Worm (Caenorhabditis elegans) whole organism, late embryonic: ENCODE data around the gene F53F4.15.

Experiments
- C08G9.2 ChIP-seq: sonication (generic microtip); optimal IDR thresholded peaks from 2 replicates; lab custom pipeline; 2016; ENCODE audit warnings: mild to moderate bottlenecking, missing genetic modification characterization, moderate library complexity, missing compliant biosample characterization
- F13H6.1 ChIP-seq: sonication (generic microtip); optimal IDR thresholded peaks from 2 replicates; lab custom pipeline; 2016; ENCODE audit warnings: missing genetic modification characterization, missing compliant biosample characterization
- K02D7.2 ChIP-seq: sonication (generic microtip); optimal IDR thresholded peaks from 2 replicates; lab custom pipeline; 2017; ENCODE audit warnings: mild to moderate bottlenecking, missing genetic modification characterization, missing compliant biosample characterization
- K09A11.1 ChIP-seq: sonication (generic microtip); optimal IDR thresholded peaks from 2 replicates; lab custom pipeline; 2017; ENCODE audit warnings: antibody characterized with exemption, mild to moderate bottlenecking, missing genetic modification characterization, missing compliant biosample characterization; ENCODE audit not compliant: insufficient read depth
- T23F11.4 ChIP-seq: fragments of 200-800 bp; sonication (Bioruptor generic); optimal IDR thresholded peaks from 2 replicates; lab custom pipeline; 2018; ENCODE audit warnings: mild to moderate bottlenecking, missing genetic modification characterization, missing compliant biosample characterization
- Y22D7AL.16 ChIP-seq: sonication (generic microtip); optimal IDR thresholded peaks from 2 replicates; lab custom pipeline; 2016; ENCODE audit warnings: missing genetic modification characterization, missing compliant biosample characterization
- ahr-1 ChIP-seq: sonication (generic microtip); optimal IDR thresholded peaks from 2 replicates; lab custom pipeline; 2016; ENCODE audit warnings: missing genetic modification characterization, missing compliant biosample characterization
- ceh-14 ChIP-seq: sonication (generic microtip); optimal IDR thresholded peaks from 2 replicates; lab custom pipeline; 2016; ENCODE audit warnings: missing genotype, missing genetic modification characterization, missing compliant biosample characterization
- ceh-18 ChIP-seq: sonication (generic microtip); optimal IDR thresholded peaks from 2 replicates; lab custom pipeline; 2016; ENCODE audit warnings: missing genetic modification characterization, missing compliant biosample characterization
- ceh-19 ChIP-seq: fragments of 200-800 bp; sonication (Bioruptor generic); optimal IDR thresholded peaks from 2 replicates; lab custom pipeline; 2018; ENCODE audit warnings: mild to moderate bottlenecking, missing genetic modification characterization, missing compliant biosample characterization
- ceh-2 ChIP-seq: sonication (generic microtip); optimal IDR thresholded peaks from 2 replicates; lab custom pipeline; 2016; ENCODE audit warnings: missing genotype, missing genetic modification characterization, missing compliant biosample characterization
- ceh-24 ChIP-seq: sonication (generic microtip); optimal IDR thresholded peaks from 2 replicates; lab custom pipeline; 2016; ENCODE audit warnings: mild to moderate bottlenecking, missing genetic modification characterization, missing compliant biosample characterization
- ceh-31 ChIP-seq: sonication (generic microtip); optimal IDR thresholded peaks from 2 replicates; lab custom pipeline; 2016; ENCODE audit warnings: missing genetic modification characterization, missing compliant biosample characterization
- ceh-45 ChIP-seq: fragments of 200-800 bp; sonication (Bioruptor generic); IDR thresholded peaks from 2 replicates; pipeline ENCODE4 v1.3.6; 2022; ENCODE audit warnings: missing genetic modification reagents, missing genetic modification characterization, missing compliant biosample characterization
- dmd-4 ChIP-seq: sonication (generic microtip); optimal IDR thresholded peaks from 2 replicates; lab custom pipeline; 2016; ENCODE audit warnings: borderline replicate concordance, missing genetic modification characterization, missing compliant biosample characterization
- elt-4 ChIP-seq: sonication (generic microtip); optimal IDR thresholded peaks from 2 replicates; lab custom pipeline; 2016; ENCODE audit warnings: missing genetic modification characterization, missing compliant biosample characterization
- ets-4 ChIP-seq: sonication (generic microtip); optimal IDR thresholded peaks from 2 replicates; lab custom pipeline; 2016; ENCODE audit warnings: missing genetic modification characterization, missing compliant biosample characterization
- fax-1 ChIP-seq: sonication (generic microtip); optimal IDR thresholded peaks from 2 replicates; lab custom pipeline; 2016; ENCODE audit warnings: missing genotype, missing genetic modification characterization, missing compliant biosample characterization
- fkh-10 ChIP-seq: fragments of 150-350 bp; optimal IDR thresholded peaks from 2 replicates; lab custom pipeline; 2014; ENCODE audit warnings: missing biosample characterization, missing genetic modification reagents, missing genetic modification characterization
- gmeb-2 ChIP-seq: sonication (generic microtip); optimal IDR thresholded peaks from 2 replicates; lab custom pipeline; 2016; ENCODE audit warnings: missing genetic modification characterization, inconsistent platforms, missing compliant biosample characterization
- hlh-13 ChIP-seq: fragments of 200-800 bp; sonication (Bioruptor generic); optimal IDR thresholded peaks from 2 replicates; lab custom pipeline; 2018; ENCODE audit warnings: mild to moderate bottlenecking, missing genetic modification characterization, missing compliant biosample characterization
- hlh-15 ChIP-seq: sonication (generic microtip); optimal IDR thresholded peaks from 2 replicates; lab custom pipeline; 2016; ENCODE audit warnings: missing genetic modification characterization, missing compliant biosample characterization
- hlh-30 ChIP-seq: sonication (generic microtip); optimal IDR thresholded peaks from 2 replicates; lab custom pipeline; 2017; ENCODE audit warnings: antibody characterized with exemption, missing genetic modification characterization, missing compliant biosample characterization; ENCODE audit not compliant: insufficient read depth
- hlh-6 ChIP-seq: sonication (generic microtip); optimal IDR thresholded peaks from 2 replicates; lab custom pipeline; 2016; ENCODE audit warnings: missing genotype, missing genetic modification characterization, missing compliant biosample characterization
- lim-6 ChIP-seq: sonication (generic microtip); optimal IDR thresholded peaks from 2 replicates; lab custom pipeline; 2016; ENCODE audit warnings: missing genetic modification characterization, missing compliant biosample characterization
- mec-3 ChIP-seq: sonication (generic microtip); optimal IDR thresholded peaks from 2 replicates; lab custom pipeline; 2016; ENCODE audit warnings: borderline replicate concordance, missing genetic modification characterization, missing compliant biosample characterization
- nfya-1 ChIP-seq: sonication (generic microtip); optimal IDR thresholded peaks from 2 replicates; lab custom pipeline; 2017; ENCODE audit warnings: missing genetic modification characterization, mild to moderate bottlenecking, missing compliant biosample characterization, antibody characterized with exemption, moderate library complexity
- nhr-11 ChIP-seq: fragments of 150-350 bp; optimal IDR thresholded peaks from 2 replicates; lab custom pipeline; 2014; ENCODE audit warnings: missing biosample characterization, missing genetic modification characterization
- nhr-232 ChIP-seq: sonication (generic microtip); optimal IDR thresholded peaks from 2 replicates; lab custom pipeline; 2016; ENCODE audit warnings: missing genetic modification characterization, missing compliant biosample characterization
- odd-2 ChIP-seq: sonication (generic microtip); optimal IDR thresholded peaks from 2 replicates; lab custom pipeline; 2017; ENCODE audit warnings: antibody characterized with exemption, mild to moderate bottlenecking, missing genetic modification characterization, missing compliant biosample characterization
- pag-3 ChIP-seq: sonication (generic microtip); optimal IDR thresholded peaks from 2 replicates; lab custom pipeline; 2016; ENCODE audit warnings: missing compliant biosample characterization, missing genetic modification characterization, borderline replicate concordance
- pat-9 ChIP-seq: fragments of 200-800 bp; sonication (Bioruptor generic); optimal IDR thresholded peaks from 2 replicates; lab custom pipeline; 2018; ENCODE audit warnings: mild to moderate bottlenecking, missing genetic modification characterization, moderate library complexity, missing compliant biosample characterization
- pax-1 ChIP-seq: fragments of 150-350 bp; optimal IDR thresholded peaks from 2 replicates; lab custom pipeline; 2014; ENCODE audit warnings: missing biosample characterization, missing genetic modification characterization
- pha-2 ChIP-seq: sonication (generic microtip); optimal IDR thresholded peaks from 2 replicates; lab custom pipeline; 2017; ENCODE audit warnings: mild to moderate bottlenecking, missing genetic modification characterization, missing compliant biosample characterization
- pha-4 ChIP-seq: fragments of 150-350 bp; optimal IDR thresholded peaks from 2 replicates; lab custom pipeline; 2018; ENCODE audit warnings: missing biosample characterization, missing genetic modification reagents, missing genetic modification characterization
- ref-2 ChIP-seq: sonication (generic microtip); optimal IDR thresholded peaks from 2 replicates; lab custom pipeline; 2016; ENCODE audit warnings: missing genetic modification characterization, missing compliant biosample characterization
- rnt-1 ChIP-seq: sonication (generic microtip); optimal IDR thresholded peaks from 2 replicates; lab custom pipeline; 2016; ENCODE audit warnings: missing genetic modification characterization, missing compliant biosample characterization
- sox-2 ChIP-seq: fragments of 200-800 bp; sonication (Bioruptor generic); IDR thresholded peaks from 2 replicates; pipeline ENCODE4 v1.3.6; 2022; ENCODE audit warnings: missing genetic modification reagents, missing genetic modification characterization, missing compliant biosample characterization
- syd-9 ChIP-seq: sonication (generic microtip); optimal IDR thresholded peaks from 2 replicates; lab custom pipeline; 2016; ENCODE audit warnings: mild to moderate bottlenecking, missing genetic modification characterization, moderate library complexity, missing compliant biosample characterization
- tbx-2 ChIP-seq: sonication (generic microtip); optimal IDR thresholded peaks from 2 replicates; lab custom pipeline; 2016; ENCODE audit warnings: missing genetic modification characterization, missing compliant biosample characterization
- tbx-7 ChIP-seq: sonication (generic microtip); optimal IDR thresholded peaks from 2 replicates; lab custom pipeline; 2016; ENCODE audit warnings: missing genotype, missing genetic modification characterization, missing compliant biosample characterization
- unc-3 ChIP-seq, 2 experiments: fragments of 200-800 bp in 1 of 2; sonication (Bioruptor generic) in 1 of 2; sonication (generic microtip) in 1 of 2; conservative IDR thresholded peaks in 1 of 2; optimal IDR thresholded peaks in 1 of 2; 2 replicates each; pipeline versions ENCODE4 v1.3.6 to Lab custom; 2016 to 2022; ENCODE audit warnings: missing compliant biosample characterization in 2 of 2, missing genetic modification characterization in 2 of 2, missing genetic modification reagents in 1 of 2
- unc-42 ChIP-seq: sonication (generic microtip); optimal IDR thresholded peaks from 2 replicates; lab custom pipeline; 2016; ENCODE audit warnings: missing genotype, missing genetic modification characterization, missing compliant biosample characterization
- zip-5 ChIP-seq: sonication (generic microtip); optimal IDR thresholded peaks from 2 replicates; lab custom pipeline; 2016; ENCODE audit warnings: missing genetic modification characterization, missing compliant biosample characterization
- ztf-16 ChIP-seq: sonication (generic microtip); optimal IDR thresholded peaks from 2 replicates; lab custom pipeline; 2017; ENCODE audit warnings: missing genetic modification characterization, missing compliant biosample characterization

Gene F53F4.15

ce11 chrV:13621720-13622119 lies 944 bp downstream of the F53F4.15 start, which contains the start of gene F53F4.16:
Gene F53F4.16 (minus strand): TSS chrV:13621820.
- TF ChIP-seq sox-2 (GFP tag; lab: Robert Waterston, UW) (no peak), ceh-18 (tag; lab: Kevin White, UChicago) (no peak), pha-4 (tag; lab: Kevin White, UChicago) (no peak), gmeb-2 (no peak), elt-4 (tag; lab: Kevin White, UChicago) (no peak), ref-2 (tag; lab: Kevin White, UChicago) (no peak), tbx-7 (tag; lab: Kevin White, UChicago) (no peak), dmd-4 (tag; lab: Kevin White, UChicago) (no peak), pax-1 (no peak), fkh-10 (GFP tag; lab: Kevin White, UChicago) (no peak), mec-3 (tag; lab: Kevin White, UChicago) (no peak), pat-9 (no peak), ets-4 (tag; lab: Kevin White, UChicago) (no peak), hlh-6 (tag; lab: Kevin White, UChicago) (no peak), ceh-19 (GFP tag; lab: Kevin White, UChicago) (no peak), pha-2 (tag; lab: Kevin White, UChicago) (no peak), ceh-45 (GFP tag; lab: Robert Waterston, UW) (no peak), nfya-1 (tag; lab: Kevin White, UChicago) (no peak), T23F11.4 (GFP tag; lab: Kevin White, UChicago) (no peak), syd-9 (tag; lab: Kevin White, UChicago) (no peak)
- TF ChIP-seq, all 69 proteins: peak for 0

ce11 chrV:13624424-13624823 lies 3.6 kb downstream of the F53F4.15 start, which contains the start of gene F53F4.11:
Gene F53F4.11 (minus strand): TSS chrV:13624524.
- TF ChIP-seq mec-3 (tag; lab: Kevin White, UChicago) (no peak), ceh-24 (tag; lab: Kevin White, UChicago) (no peak), elt-4 (tag; lab: Kevin White, UChicago) (no peak), nhr-11 (no peak), pax-1 (no peak), pag-3 (no peak), unc-42 (tag; lab: Kevin White, UChicago) (no peak), hlh-6 (tag; lab: Kevin White, UChicago) (no peak), pha-4 (tag; lab: Kevin White, UChicago) (no peak), C08G9.2 (tag; lab: Kevin White, UChicago) (no peak), tbx-2 (tag; lab: Kevin White, UChicago) (no peak), zip-5 (tag; lab: Kevin White, UChicago) (no peak), odd-2 (tag; lab: Kevin White, UChicago) (no peak), ztf-16 (tag; lab: Kevin White, UChicago) (no peak), T23F11.4 (GFP tag; lab: Kevin White, UChicago) (no peak)

ce11 chrV:13625517-13626097 lies 4.8 kb downstream of the F53F4.15 start, which contains the start of the genes nduv-2 and F53F4.12:
Gene nduv-2 (minus strand): TSS chrV:13625567.
Gene F53F4.12 (plus strand): TSS chrV:13626047.
- TF ChIP-seq unc-42 (tag; lab: Kevin White, UChicago) (peak; percentile 12), pax-1 (no peak), zip-5 (tag; lab: Kevin White, UChicago) (no peak), ahr-1 (no peak), F13H6.1 (tag; lab: Kevin White, UChicago) (no peak), K02D7.2 (tag; lab: Kevin White, UChicago) (no peak), gmeb-2 (no peak), Y22D7AL.16 (no peak), ceh-31 (tag; lab: Kevin White, UChicago) (peak; percentile 58), lim-6 (tag; lab: Kevin White, UChicago) (no peak), hlh-15 (tag; lab: Kevin White, UChicago) (no peak), rnt-1 (tag; lab: Kevin White, UChicago) (no peak), ceh-19 (GFP tag; lab: Kevin White, UChicago) (no peak), ceh-14 (tag; lab: Kevin White, UChicago) (no peak), tbx-2 (tag; lab: Kevin White, UChicago) (peak; percentile 36), ceh-45 (GFP tag; lab: Robert Waterston, UW) (no peak), mec-3 (tag; lab: Kevin White, UChicago) (no peak), hlh-30 (tag; lab: Kevin White, UChicago) (no peak), ets-4 (tag; lab: Kevin White, UChicago) (peak; percentile 34), fax-1 (tag; lab: Kevin White, UChicago) (no peak), hlh-13 (GFP tag; lab: Kevin White, UChicago) (no peak), nfya-1 (tag; lab: Kevin White, UChicago) (no peak), unc-3 (GFP tag; conservative IDR thresholded peaks at IDR 0.05; lab: Robert Waterston, UW) (no peak), unc-3 (tag; optimal IDR thresholded peaks at IDR 0.05; lab: Kevin White, UChicago) (no peak), ceh-2 (tag; lab: Kevin White, UChicago) (peak; percentile 4), nhr-232 (no peak), elt-4 (tag; lab: Kevin White, UChicago) (no peak), K09A11.1 (tag; lab: Kevin White, UChicago) (no peak)
